Fruit fly (Drosophila melanogaster) whole organism, embryonic: Measurements from ENCODE around the gene CG14440.

Experiments used
- CG11398 ChIP-seq: fragments of 200-800 bp; sonication (Bioruptor generic); optimal IDR thresholded peaks from 2 replicates; lab custom pipeline; 2016; ENCODE audit warnings: missing biosample characterization, missing genetic modification characterization
- CG11456 ChIP-seq: fragments of 200-800 bp; sonication (Bioruptor generic); IDR thresholded peaks from 3 replicates; pipeline ENCODE4 v1.3.6; 2022; ENCODE audit warnings: missing biosample characterization, missing genetic modification characterization
- CG12104 ChIP-seq: fragments of 200-800 bp; sonication (Bioruptor generic); optimal IDR thresholded peaks from 3 replicates; lab custom pipeline; 2016; ENCODE audit warnings: missing biosample characterization, missing genetic modification characterization
- CG12659 ChIP-seq: fragments of 200-800 bp; sonication (Bioruptor generic); optimal IDR thresholded peaks from 3 replicates; lab custom pipeline; 2017; ENCODE audit warnings: mild to moderate bottlenecking, missing biosample characterization, missing genetic modification reagents, missing genetic modification characterization
- CG13624 ChIP-seq: fragments of 200-800 bp; sonication (Bioruptor generic); optimal IDR thresholded peaks from 2 replicates; lab custom pipeline; 2016; ENCODE audit warnings: missing biosample characterization, missing genetic modification characterization
- CG14441 ChIP-seq: fragments of 200-800 bp; sonication (Bioruptor generic); IDR thresholded peaks from 2 replicates; pipeline ENCODE4 v1.3.6; 2022; ENCODE audit warnings: missing biosample characterization, missing genetic modification characterization
- CG15696 ChIP-seq: fragments of 200-800 bp; sonication (Bioruptor generic); optimal IDR thresholded peaks from 2 replicates; lab custom pipeline; 2019; ENCODE audit warnings: missing biosample characterization, mild to moderate bottlenecking, missing genetic modification characterization, moderate library complexity
- CG1647 ChIP-seq: fragments of 200-800 bp; sonication (Bioruptor generic); optimal IDR thresholded peaks from 3 replicates; lab custom pipeline; 2016; ENCODE audit warnings: missing biosample characterization, missing genetic modification characterization
- CG18764 ChIP-seq: fragments of 200-800 bp; sonication (Bioruptor generic); optimal IDR thresholded peaks from 3 replicates; lab custom pipeline; 2016; ENCODE audit warnings: missing biosample characterization, missing genetic modification characterization
- CG2116 ChIP-seq: fragments of 200-800 bp; sonication (Bioruptor generic); optimal IDR thresholded peaks from 3 replicates; lab custom pipeline; 2018; ENCODE audit warnings: missing biosample characterization, mild to moderate bottlenecking, missing genetic modification characterization
- CG2712 ChIP-seq: fragments of 200-800 bp; optimal IDR thresholded peaks from 3 replicates; lab custom pipeline; 2019; ENCODE audit warnings: missing biosample characterization, mild to moderate bottlenecking, missing genetic modification characterization, moderate library complexity
- CG31365 ChIP-seq: fragments of 200-800 bp; sonication (Bioruptor generic); optimal IDR thresholded peaks from 2 replicates; lab custom pipeline; 2018; ENCODE audit warnings: missing biosample characterization, mild to moderate bottlenecking, missing genetic modification characterization
- CG43689 ChIP-seq: fragments of 200-800 bp; sonication (Bioruptor generic); IDR thresholded peaks from 2 replicates; pipeline ENCODE4 v1.3.6; 2022; ENCODE audit warnings: missing biosample characterization, missing genetic modification characterization
- CG6654 ChIP-seq: fragments of 200-800 bp; sonication (Bioruptor generic); optimal IDR thresholded peaks from 2 replicates; lab custom pipeline; 2017; ENCODE audit warnings: missing biosample characterization, mild to moderate bottlenecking, missing genetic modification characterization
- CG7271 ChIP-seq: fragments of 200-800 bp; sonication (Bioruptor generic); optimal IDR thresholded peaks from 2 replicates; lab custom pipeline; 2018; ENCODE audit warnings: missing biosample characterization, mild to moderate bottlenecking, missing genetic modification characterization, moderate library complexity
- CG7987 ChIP-seq: fragments of 200-800 bp; sonication (Bioruptor generic); optimal IDR thresholded peaks from 2 replicates; lab custom pipeline; 2018; ENCODE audit warnings: missing biosample characterization, mild to moderate bottlenecking, missing genetic modification characterization, moderate library complexity
- CkIIα-i1 ChIP-seq: fragments of 200-800 bp; sonication (Bioruptor generic); IDR thresholded peaks from 2 replicates; pipeline ENCODE4 v1.3.6; 2022; ENCODE audit warnings: missing biosample characterization, missing genetic modification characterization
- Drgx ChIP-seq: fragments of 200-800 bp; sonication (Bioruptor generic); IDR thresholded peaks from 2 replicates; pipeline ENCODE4 v1.3.6; 2022; ENCODE audit warnings: missing biosample characterization, missing genetic modification characterization
- H2.0 ChIP-seq: fragments of 200-800 bp; sonication (Bioruptor generic); IDR thresholded peaks from 2 replicates; pipeline ENCODE4 v1.3.6; 2022; ENCODE audit warnings: missing biosample characterization, missing genetic modification characterization
- Nf-YA ChIP-seq: fragments of 200-800 bp; sonication (Bioruptor generic); IDR thresholded peaks from 2 replicates; pipeline ENCODE4 v1.3.6; 2022; ENCODE audit warnings: missing biosample characterization, missing genetic modification characterization
- Nf-YB ChIP-seq: fragments of 200-800 bp; sonication (Bioruptor generic); optimal IDR thresholded peaks from 3 replicates; lab custom pipeline; 2019; ENCODE audit warnings: missing biosample characterization, mild to moderate bottlenecking, missing genetic modification characterization, moderate library complexity
- NfI ChIP-seq: fragments of 200-800 bp; sonication (Bioruptor generic); optimal IDR thresholded peaks from 3 replicates; lab custom pipeline; 2018; ENCODE audit warnings: missing biosample characterization, mild to moderate bottlenecking, missing genetic modification characterization, moderate library complexity
- Opbp ChIP-seq: fragments of 200-800 bp; sonication (Bioruptor generic); IDR thresholded peaks from 3 replicates; pipeline ENCODE4 v1.3.6; 2022; ENCODE audit warnings: missing biosample characterization, missing genetic modification characterization; ENCODE audit not compliant: partially characterized antibody
- Ravus ChIP-seq: fragments of 200-800 bp; sonication (Bioruptor generic); IDR thresholded peaks from 2 replicates; pipeline ENCODE4 v1.3.6; 2022; ENCODE audit warnings: missing biosample characterization, missing genetic modification characterization
- Rfx ChIP-seq: fragments of 200-800 bp; sonication (Bioruptor generic); IDR thresholded peaks from 2 replicates; pipeline ENCODE4 v1.3.6; 2022; ENCODE audit warnings: missing biosample characterization, missing genetic modification characterization
- Sin3A ChIP-seq: fragments of >200 bp; optimal IDR thresholded peaks from 2 replicates; lab custom pipeline; 2018
- abd-A ChIP-seq: fragments of 200-800 bp; sonication (Bioruptor generic); optimal IDR thresholded peaks from 3 replicates; lab custom pipeline; 2019; ENCODE audit warnings: missing biosample characterization, mild to moderate bottlenecking, missing genetic modification characterization, moderate library complexity
- cato ChIP-seq: fragments of 200-800 bp; sonication (Bioruptor generic); optimal IDR thresholded peaks from 2 replicates; lab custom pipeline; 2016; ENCODE audit warnings: missing biosample characterization, missing genetic modification characterization, borderline replicate concordance
- cg ChIP-seq: fragments of 200-800 bp; sonication (Bioruptor generic); optimal IDR thresholded peaks from 3 replicates; lab custom pipeline; 2019; ENCODE audit warnings: missing biosample characterization, mild to moderate bottlenecking, missing genetic modification characterization, moderate library complexity
- chinmo ChIP-seq: fragments of 200-800 bp; sonication (Bioruptor generic); IDR thresholded peaks from 4 replicates; pipeline ENCODE4 v1.3.6; 2022; ENCODE audit warnings: missing biosample characterization, missing genetic modification characterization; ENCODE audit not compliant: partially characterized antibody
- crol ChIP-seq: fragments of 200-800 bp; sonication (Bioruptor generic); IDR thresholded peaks from 2 replicates; pipeline ENCODE4 v1.3.6; 2022; ENCODE audit warnings: missing biosample characterization, missing genetic modification characterization
- dan ChIP-seq: fragments of 200-800 bp; sonication (Bioruptor generic); IDR thresholded peaks from 2 replicates; pipeline ENCODE4 v1.3.6; 2022; ENCODE audit warnings: missing biosample characterization, missing genetic modification characterization
- ftz-f1 ChIP-seq: fragments of 200-800 bp; sonication (Bioruptor generic); optimal IDR thresholded peaks from 2 replicates; lab custom pipeline; 2016; ENCODE audit warnings: missing biosample characterization, missing genetic modification characterization
- h ChIP-seq: fragments of >200 bp; optimal IDR thresholded peaks from 2 replicates; lab custom pipeline; 2017
- jumu ChIP-seq: fragments of 200-800 bp; sonication (Bioruptor generic); optimal IDR thresholded peaks from 3 replicates; lab custom pipeline; 2016; ENCODE audit warnings: missing biosample characterization, missing genetic modification characterization
- lov ChIP-seq, 2 experiments: fragments of 200-800 bp in 1 of 2; fragments of >200 bp in 1 of 2; sonication (Bioruptor generic) in 1 of 2; IDR thresholded peaks in 1 of 2; optimal IDR thresholded peaks in 1 of 2; 2 replicates in 1 of 2; 3 replicates in 1 of 2; pipeline versions ENCODE4 v1.3.6 to Lab custom; 2017 to 2022; ENCODE audit warnings: missing biosample characterization in 1 of 2, missing genetic modification characterization in 1 of 2
- odd ChIP-seq: fragments of 200-800 bp; sonication (Bioruptor generic); optimal IDR thresholded peaks from 2 replicates; lab custom pipeline; 2017; ENCODE audit warnings: missing biosample characterization, mild to moderate bottlenecking, missing genetic modification characterization
- pan ChIP-seq, 4 experiments: fragments of >200 bp in 3 of 4; fragments of 200-800 bp in 1 of 4; sonication (Bioruptor generic) in 1 of 4; optimal IDR thresholded peaks in 3 of 4; IDR thresholded peaks in 1 of 4; 2 replicates each; pipeline versions ENCODE4 v1.3.6 to Lab custom; 2017 to 2022; ENCODE audit warnings: missing biosample characterization in 2 of 4, missing genetic modification characterization in 2 of 4, mixed read lengths in 1 of 4
- pita ChIP-seq: fragments of 200-800 bp; sonication (Bioruptor generic); optimal IDR thresholded peaks from 2 replicates; lab custom pipeline; 2017; ENCODE audit warnings: missing biosample characterization, mild to moderate bottlenecking, missing genetic modification characterization
- rib ChIP-seq: fragments of 200-800 bp; sonication (Bioruptor generic); IDR thresholded peaks from 2 replicates; pipeline ENCODE4 v1.3.6; 2022; ENCODE audit warnings: missing biosample characterization, missing genetic modification characterization
- sens ChIP-seq: fragments of 200-800 bp; sonication (Bioruptor generic); peaks from one replicate; lab custom pipeline; 2016; ENCODE audit warnings: missing biosample characterization, missing genetic modification characterization
- slbo ChIP-seq: fragments of 200-800 bp; sonication (Bioruptor generic); IDR thresholded peaks from 2 replicates; pipeline ENCODE4 v1.3.6; 2022; ENCODE audit warnings: missing biosample characterization, missing genetic modification characterization
- stc ChIP-seq: fragments of 200-800 bp; sonication (Bioruptor generic); IDR thresholded peaks from 2 replicates; pipeline ENCODE4 v1.3.6; 2022; ENCODE audit warnings: missing biosample characterization, missing genetic modification characterization
- tll ChIP-seq, 2 experiments: fragments of 200-800 bp in 1 of 2; fragments of >200 bp in 1 of 2; sonication (Bioruptor generic) in 1 of 2; optimal IDR thresholded peaks; 2 replicates each; lab custom pipeline; 2017 to 2019; ENCODE audit warnings: missing biosample characterization in 2 of 2, missing genetic modification characterization in 2 of 2, mild to moderate bottlenecking in 1 of 2, moderate library complexity in 1 of 2
- trem ChIP-seq: fragments of 200-800 bp; optimal IDR thresholded peaks from 3 replicates; lab custom pipeline; 2019; ENCODE audit warnings: missing biosample characterization, mild to moderate bottlenecking, missing genetic modification characterization, moderate library complexity
- trh ChIP-seq: fragments of 200-800 bp; sonication (Bioruptor generic); optimal IDR thresholded peaks from 2 replicates; lab custom pipeline; 2016; ENCODE audit warnings: missing biosample characterization, missing genetic modification characterization
- vfl ChIP-seq: fragments of 200-800 bp; sonication (Bioruptor generic); optimal IDR thresholded peaks from 2 replicates; lab custom pipeline; 2016; ENCODE audit warnings: missing biosample characterization, missing genetic modification characterization
- wek ChIP-seq: fragments of 200-800 bp; sonication (Bioruptor generic); optimal IDR thresholded peaks from 3 replicates; lab custom pipeline; 2018; ENCODE audit warnings: missing biosample characterization, mild to moderate bottlenecking, missing genetic modification characterization, moderate library complexity
- yki ChIP-seq: fragments of >200 bp; optimal IDR thresholded peaks from 3 replicates; lab custom pipeline; 2018

Gene CG14440

DNA sequence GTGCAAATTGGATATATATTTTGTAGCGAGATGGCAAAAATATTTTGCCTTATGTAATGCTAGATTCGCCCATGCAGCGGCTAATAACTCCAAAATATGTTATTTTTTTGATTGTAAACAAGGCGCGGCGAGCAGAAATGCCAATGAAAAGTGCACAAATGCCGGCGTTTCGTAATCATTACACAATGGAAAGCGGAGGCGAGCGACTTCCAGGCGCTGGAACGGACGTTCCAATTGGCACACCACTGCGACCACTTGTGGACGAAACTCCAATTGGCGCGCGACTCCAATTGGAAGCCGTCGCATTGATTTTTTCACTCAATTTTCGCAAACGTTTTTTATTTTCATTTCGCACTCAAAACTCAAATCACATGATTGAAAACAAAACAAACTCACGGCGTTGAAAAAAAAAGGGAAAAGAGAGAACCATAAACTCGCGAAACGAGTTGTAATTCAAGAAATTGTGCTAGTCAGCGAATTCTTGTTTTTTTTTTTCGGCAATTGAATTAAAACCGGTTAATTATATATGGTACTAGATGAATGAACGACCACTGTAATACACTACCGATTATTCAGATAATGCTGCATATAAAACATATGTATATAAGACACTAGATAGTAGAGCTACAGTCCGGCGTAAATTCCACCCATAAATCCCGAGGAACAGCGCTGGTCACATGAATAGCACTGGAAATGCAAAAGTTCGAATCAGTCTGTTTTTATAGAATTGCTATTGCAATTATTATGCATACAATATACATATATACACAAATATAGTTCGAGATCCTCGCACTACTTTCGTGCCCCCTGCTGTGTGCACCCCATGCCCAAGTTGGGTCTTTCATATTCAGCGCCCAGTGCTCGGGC, 19.5 kb downstream of the CG14440 start, which contains the start of gene ND-ASHI (continued):
- peak; percentile 87 for TF ChIP-seq CG43689 (GFP tag; lab: Robert Waterston, UW)
- peak; percentile 91 for TF ChIP-seq CG2712 (tag; lab: Kevin White, UChicago)
- peak; percentile 98 for TF ChIP-seq Rfx (GFP tag; lab: Robert Waterston, UW)
- peak; percentile 96 for TF ChIP-seq rib (GFP tag; lab: Robert Waterston, UW)
- peak; percentile 86 for TF ChIP-seq jumu
- TF ChIP-seq CG11456 (GFP tag; lab: Robert Waterston, UW) = peak; percentile 97
- TF ChIP-seq abd-A = no peak
- no peak for TF ChIP-seq pita
- peak; percentile 69 for TF ChIP-seq ftz-f1 (GFP tag; lab: Kevin White, UChicago)
- TF ChIP-seq CG31365 (tag; lab: Kevin White, UChicago) = peak; percentile 88
- peak; percentile 92 for TF ChIP-seq Nf-YA (GFP tag; lab: Robert Waterston, UW)
- TF ChIP-seq sens (GFP tag; lab: Kevin White, UChicago) = peak; percentile 98
- peak; percentile 69 for TF ChIP-seq cato
- TF ChIP-seq Nf-YB (GFP tag; lab: Kevin White, UChicago) = peak; percentile 75
- no peak for TF ChIP-seq h (lab: Kevin White, UChicago)
- peak; percentile 89 for TF ChIP-seq CG7987
- TF ChIP-seq crol (GFP tag; lab: Robert Waterston, UW) = 0 out of 2 replicates have a peak, but pooled peaks have one; percentile 28
- TF ChIP-seq trem (tag; lab: Kevin White, UChicago) = peak; percentile 70
- peak; percentile 93 for TF ChIP-seq stc (GFP tag; lab: Robert Waterston, UW)
- TF ChIP-seq Opbp (GFP tag; lab: Robert Waterston, UW) = no peak
- peak; percentile 92 for TF ChIP-seq odd (GFP tag; lab: Kevin White, UChicago)
- peak; percentile 93 for TF ChIP-seq CG1647 (GFP tag; lab: Kevin White, UChicago)
- no peak for TF ChIP-seq cg (GFP tag; lab: Kevin White, UChicago)
- peak; percentile 75 for TF ChIP-seq CkIIα-i1 (GFP tag; lab: Robert Waterston, UW)
- TF ChIP-seq NfI (GFP tag; lab: Kevin White, UChicago) = peak; percentile 95
- peak; percentile 79 for TF ChIP-seq CG11398 (GFP tag; lab: Kevin White, UChicago)
- peak; percentile 96 for TF ChIP-seq CG12659 (GFP tag; lab: Kevin White, UChicago)
- TF ChIP-seq CG18764 = peak; percentile 85
- TF ChIP-seq trh = peak; percentile 76
- TF ChIP-seq pan (optimal IDR thresholded peaks at IDR 0.05; lab: Kevin White, UChicago) = no peak
- peak in 1 of 2 experiments; percentile 97 for TF ChIP-seq pan (GFP tag; optimal IDR thresholded peaks at IDR 0.05 in 1 of 2, IDR thresholded peaks at IDR 0.05 in 1 of 2)
- TF ChIP-seq CG13624 (GFP tag; lab: Kevin White, UChicago) = peak; percentile 95
- 0 out of 4 replicates have a peak, but pooled peaks have one; percentile 4 for TF ChIP-seq chinmo (GFP tag; lab: Robert Waterston, UW)
- TF ChIP-seq CG7271 (tag; lab: Kevin White, UChicago) = peak; percentile 58
- no peak for TF ChIP-seq lov (optimal IDR thresholded peaks at IDR 0.05; lab: Kevin White, UChicago)
- TF ChIP-seq lov (GFP tag; IDR thresholded peaks at IDR 0.05; lab: Robert Waterston, UW) = peak; percentile 94
- TF ChIP-seq Drgx (GFP tag; lab: Robert Waterston, UW) = peak; percentile 98
- TF ChIP-seq CG14441 (GFP tag; lab: Robert Waterston, UW) = peak; percentile 99
- peak; percentile 60 for TF ChIP-seq CG2116 (GFP tag; lab: Kevin White, UChicago)
- TF ChIP-seq vfl (GFP tag; lab: Kevin White, UChicago) = peak; percentile 93
- TF ChIP-seq CG6654 (GFP tag; lab: Kevin White, UChicago) = peak; percentile 83
- TF ChIP-seq tll (GFP tag; optimal IDR thresholded peaks at IDR 0.05; lab: Kevin White, UChicago) = no peak
- peak; percentile 90 for TF ChIP-seq CG12104 (GFP tag; lab: Kevin White, UChicago)
- peak; percentile 85 for TF ChIP-seq Ravus (GFP tag; lab: Robert Waterston, UW)
- TF ChIP-seq wek (GFP tag; lab: Kevin White, UChicago) = peak; percentile 87
- no peak for TF ChIP-seq yki (lab: Kevin White, UChicago)
- TF ChIP-seq H2.0 (GFP tag; lab: Robert Waterston, UW) = peak; percentile 93
- TF ChIP-seq Sin3A = no peak
- TF ChIP-seq CG15696 (tag; lab: Kevin White, UChicago) = peak; percentile 75
- peak; percentile 74 for TF ChIP-seq dan (GFP tag; lab: Robert Waterston, UW)
- peak; percentile 98 for TF ChIP-seq slbo (GFP tag; lab: Robert Waterston, UW)
